Worm (Caenorhabditis elegans) whole organism, midembryonic: Measurements from ENCODE around the gene F41C3.8.

ENCODE experiments used
- T22C8.4 ChIP-seq: fragments of 200-800 bp; sonication (Bioruptor generic); IDR thresholded peaks from 2 replicates; pipeline ENCODE4 v1.3.6; 2022; ENCODE audit warnings: missing genetic modification characterization, missing compliant biosample characterization
- cog-1 ChIP-seq: sonication (generic microtip); optimal IDR thresholded peaks from 2 replicates; lab custom pipeline; 2016; ENCODE audit warnings: missing genetic modification characterization, missing compliant biosample characterization
- flt-1 ChIP-seq: fragments of 200-800 bp; sonication (Bioruptor generic); IDR thresholded peaks from 2 replicates; pipeline ENCODE4 v1.3.6; 2022; ENCODE audit warnings: missing genetic modification characterization, missing compliant biosample characterization
- klf-2 ChIP-seq: fragments of 200-800 bp; sonication (Bioruptor generic); conservative IDR thresholded peaks from 2 replicates; pipeline ENCODE4 v1.3.6; 2022; ENCODE audit warnings: missing genetic modification reagents, missing genetic modification characterization, missing compliant biosample characterization
- med-1 ChIP-seq: sonication (generic microtip); optimal IDR thresholded peaks from 2 replicates; lab custom pipeline; 2017; ENCODE audit warnings: missing genetic modification characterization, mild to moderate bottlenecking, missing compliant biosample characterization, antibody characterized with exemption, missing genetic modification reagents; ENCODE audit not compliant: insufficient read depth
- ref-1 ChIP-seq: fragments of 200-800 bp; sonication (Bioruptor generic); conservative IDR thresholded peaks from 2 replicates; pipeline ENCODE4 v1.3.6; 2022; ENCODE audit warnings: missing genetic modification reagents, missing genetic modification characterization, missing compliant biosample characterization
- tab-1 ChIP-seq: fragments of 200-800 bp; sonication (Bioruptor generic); IDR thresholded peaks from 2 replicates; pipeline ENCODE4 v1.3.6; 2022; ENCODE audit warnings: missing genetic modification characterization, missing compliant biosample characterization
- ztf-23 ChIP-seq: fragments of 200-800 bp; sonication (Bioruptor generic); IDR thresholded peaks from 2 replicates; pipeline ENCODE4 v1.3.6; 2022; ENCODE audit warnings: missing genetic modification reagents, missing genetic modification characterization, missing compliant biosample characterization
- ztf-29 ChIP-seq: fragments of 200-800 bp; sonication (Bioruptor generic); IDR thresholded peaks from 2 replicates; pipeline ENCODE4 v1.3.6; 2022; ENCODE audit warnings: missing genetic modification reagents, missing genetic modification characterization, missing compliant biosample characterization

F41C3.8 gene

ce11 chrII:4736585-4736984 is 20.7 kb downstream of the F41C3.8 start:
- TF ChIP-seq flt-1 (GFP tag; lab: Robert Waterston, UW) (no peak), klf-2 (no peak), cog-1 (tag; lab: Kevin White, UChicago) (no peak), T22C8.4 (no peak), ref-1 (GFP tag; lab: Robert Waterston, UW) (no peak), tab-1 (GFP tag; lab: Robert Waterston, UW) (no peak), ztf-23 (no peak), ztf-29 (no peak), med-1 (GFP tag; lab: Kevin White, UChicago) (no peak)

- no peak for TF ChIP-seq med-1 (GFP tag; lab: Kevin White, UChicago)
- no peak for TF ChIP-seq ref-1 (GFP tag; lab: Robert Waterston, UW)
- no peak for TF ChIP-seq ztf-23
Observed at ce11 chrII:4737348-4737747, 21.5 kb downstream of the F41C3.8 start, which contains the start of gene ctsa-1.1. Gene ctsa-1.1, plus strand, starts transcription at chrII:4737648.

ce11 chrII:4739984-4740462 is 24.2 kb downstream of the F41C3.8 start, which contains the start of gene eas-1:
Gene eas-1, plus strand, starts transcription at chrII:4740412.
- TF ChIP-seq tab-1 (GFP tag; lab: Robert Waterston, UW) (peak; percentile 21; the same call in 1 of the 2 replicates), ref-1 (GFP tag; lab: Robert Waterston, UW) (no peak), flt-1 (GFP tag; lab: Robert Waterston, UW) (peak; percentile 68), T22C8.4 (no peak), klf-2 (peak; percentile 62; the same call in 1 of the 2 replicates), ztf-23 (no peak)

DNA sequence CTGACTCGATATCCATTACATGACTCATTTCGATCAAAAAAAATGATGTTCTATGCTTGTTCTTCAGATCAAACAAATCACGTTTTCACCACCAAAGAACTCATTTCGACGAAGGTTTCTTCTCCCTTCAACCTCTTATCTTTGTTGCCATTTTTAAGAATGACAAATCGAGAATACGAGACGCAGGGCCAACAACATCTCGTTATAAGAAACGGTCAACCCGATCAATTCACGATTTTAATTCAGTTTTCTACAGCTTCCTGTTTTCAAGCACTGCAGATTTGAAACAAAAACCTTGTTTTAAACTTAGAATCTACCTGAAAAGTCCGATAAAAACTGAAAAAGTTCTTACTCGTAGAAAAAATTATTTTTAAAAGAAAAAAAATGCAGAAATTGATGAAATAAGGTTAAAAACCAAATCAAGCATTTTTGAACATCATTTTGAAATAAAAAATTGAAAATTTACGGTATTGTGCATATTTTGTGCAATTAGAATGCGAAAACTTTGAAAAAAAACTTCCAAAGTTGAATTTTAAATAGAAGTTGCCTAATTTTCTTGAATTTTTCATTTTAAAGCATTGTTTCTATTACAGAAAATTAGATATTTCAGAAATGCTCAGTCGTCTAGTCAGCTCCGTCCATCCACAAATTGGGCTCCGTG is 25.8 kb downstream of the F41C3.8 start, which contains the start of gene acs-11:
Gene acs-11 (plus strand): TSS at position 611 of the 661 bp plus-strand sequence.
- TF ChIP-seq med-1 (GFP tag; lab: Kevin White, UChicago) (no peak), ztf-29 (no peak), T22C8.4 (no peak), klf-2 (no peak), ref-1 (GFP tag; lab: Robert Waterston, UW) (no peak), tab-1 (GFP tag; lab: Robert Waterston, UW) (no peak), cog-1 (tag; lab: Kevin White, UChicago) (no peak), ztf-23 (no peak), flt-1 (GFP tag; lab: Robert Waterston, UW) (no peak)

- no peak for TF ChIP-seq med-1 (GFP tag; lab: Kevin White, UChicago)
- TF ChIP-seq cog-1 (tag; lab: Kevin White, UChicago): no peak
- no peak for TF ChIP-seq flt-1 (GFP tag; lab: Robert Waterston, UW)
- TF ChIP-seq ztf-23: no peak
- TF ChIP-seq ztf-29: no peak
- no peak for TF ChIP-seq ref-1 (GFP tag; lab: Robert Waterston, UW)
- no peak for TF ChIP-seq klf-2
- no peak for TF ChIP-seq T22C8.4
- no peak for TF ChIP-seq tab-1 (GFP tag; lab: Robert Waterston, UW)
Observed at ce11 chrII:4745281-4745680, 29.4 kb downstream of the F41C3.8 start.

DNA sequence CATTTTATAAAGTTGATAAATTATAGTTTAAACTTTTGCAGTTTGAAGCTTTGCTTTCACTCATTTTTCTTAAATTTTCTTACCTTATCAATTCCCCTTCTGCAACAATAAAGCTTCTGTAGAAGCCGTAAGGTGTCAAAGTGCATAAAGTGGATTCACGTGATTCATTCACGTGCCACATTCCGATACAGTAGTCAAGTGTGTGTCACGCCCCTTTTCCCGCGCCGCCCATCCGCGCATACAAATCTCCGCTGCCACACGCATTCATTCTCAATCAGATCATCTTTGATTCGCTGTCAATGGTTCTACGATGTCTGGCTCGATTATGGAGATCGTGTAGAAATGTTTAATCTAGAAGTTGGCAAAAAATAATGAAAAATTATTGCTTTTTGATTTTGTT is 31.2 kb downstream of the F41C3.8 start:
- TF ChIP-seq ztf-29 (no peak), ref-1 (GFP tag; lab: Robert Waterston, UW) (no peak), klf-2 (no peak), T22C8.4 (no peak), cog-1 (tag; lab: Kevin White, UChicago) (no peak), tab-1 (GFP tag; lab: Robert Waterston, UW) (no peak), med-1 (GFP tag; lab: Kevin White, UChicago) (no peak), flt-1 (GFP tag; lab: Robert Waterston, UW) (no peak), ztf-23 (no peak)

DNA sequence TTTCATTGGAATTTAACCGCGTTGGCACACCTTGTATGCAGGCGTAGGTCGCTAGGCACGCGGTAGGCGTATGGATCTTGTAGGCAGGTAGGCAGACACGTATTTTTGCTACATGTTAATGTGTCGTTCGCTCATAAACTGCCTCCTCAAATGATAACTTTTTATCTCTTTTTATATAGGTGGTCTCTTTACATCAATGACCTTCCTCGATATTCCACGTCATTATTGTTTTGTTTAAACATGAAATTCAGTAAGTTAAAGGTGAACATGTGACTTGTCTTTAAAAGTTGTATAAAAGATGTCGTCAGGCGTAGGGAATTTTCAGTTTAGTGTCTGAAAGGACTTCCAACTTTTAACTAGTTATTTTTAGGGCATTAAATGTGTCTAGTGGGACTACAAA is 31.9 kb downstream of the F41C3.8 start:
- TF ChIP-seq T22C8.4 (no peak), klf-2 (no peak), flt-1 (GFP tag; lab: Robert Waterston, UW) (no peak)

DNA sequence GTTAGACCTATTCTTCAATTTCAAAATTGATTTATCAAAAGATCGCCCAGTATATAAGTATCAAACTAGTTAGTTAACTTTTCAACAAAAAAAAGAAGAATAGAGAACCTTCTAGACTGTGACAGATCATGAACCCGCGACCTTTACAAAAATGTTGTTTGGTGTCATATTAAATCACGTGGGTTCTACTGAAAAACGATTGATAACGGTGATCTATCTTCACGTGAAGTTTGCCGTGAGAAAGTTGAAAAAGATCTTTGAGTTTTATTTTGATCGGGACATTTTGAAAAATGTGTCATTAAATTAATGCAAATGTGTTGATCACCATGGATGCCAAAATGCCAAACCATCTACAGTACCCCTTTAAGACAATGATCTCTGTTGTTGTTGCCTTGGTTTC is 32.5 kb downstream of the F41C3.8 start:
- TF ChIP-seq tab-1 (GFP tag; lab: Robert Waterston, UW) (no peak), cog-1 (tag; lab: Kevin White, UChicago) (no peak), med-1 (GFP tag; lab: Kevin White, UChicago) (no peak), T22C8.4 (no peak), flt-1 (GFP tag; lab: Robert Waterston, UW) (no peak), ref-1 (GFP tag; lab: Robert Waterston, UW) (no peak), klf-2 (no peak), ztf-29 (no peak), ztf-23 (no peak)

- no peak for TF ChIP-seq ztf-23
- no peak for TF ChIP-seq T22C8.4
- no peak for TF ChIP-seq med-1 (GFP tag; lab: Kevin White, UChicago)
- no peak for TF ChIP-seq cog-1 (tag; lab: Kevin White, UChicago)
- TF ChIP-seq klf-2: no peak
- TF ChIP-seq flt-1 (GFP tag; lab: Robert Waterston, UW): no peak
- no peak for TF ChIP-seq ref-1 (GFP tag; lab: Robert Waterston, UW)
- no peak for TF ChIP-seq ztf-29
- no peak for TF ChIP-seq tab-1 (GFP tag; lab: Robert Waterston, UW)
Observed at ce11 chrII:4749581-4749980, 33.7 kb downstream of the F41C3.8 start, which contains the start of gene F41C3.2. Gene F41C3.2, plus strand, starts transcription at chrII:4749968.

ce11 chrII:4752257-4752728 is 36.4 kb downstream of the F41C3.8 start, which contains the start of gene F41C3.1:
Gene F41C3.1, plus strand, starts transcription at chrII:4752307.
- TF ChIP-seq ztf-23 (no peak), T22C8.4 (no peak), flt-1 (GFP tag; lab: Robert Waterston, UW) (no peak), ztf-29 (no peak), tab-1 (GFP tag; lab: Robert Waterston, UW) (no peak), med-1 (GFP tag; lab: Kevin White, UChicago) (no peak), klf-2 (no peak)
